Worm (Caenorhabditis elegans) whole organism, L1 larva: ENCODE results near the gene clc-25.

Experiments
- Y116A8C.19 ChIP-seq: sonication (generic microtip); optimal IDR thresholded peaks from 2 replicates; lab custom pipeline; 2016; ENCODE audit warnings: missing compliant biosample characterization, missing genetic modification characterization, borderline replicate concordance
- aly-2 ChIP-seq: fragments of 150-350 bp; optimal IDR thresholded peaks from 2 replicates; lab custom pipeline; 2014; ENCODE audit warnings: missing biosample characterization, missing genetic modification characterization
- ama-1 ChIP-seq: fragments of 150-350 bp; optimal IDR thresholded peaks from 2 replicates; lab custom pipeline; 2014
- dpl-1 ChIP-seq, 3 experiments: fragments of 150-350 bp in 2 of 3; sonication (generic microtip) in 1 of 3; optimal IDR thresholded peaks; 2 replicates each; lab custom pipeline; 2014 to 2017; ENCODE audit warnings: missing biosample characterization in 3 of 3, missing genetic modification characterization in 3 of 3, missing genetic modification reagents in 3 of 3
- jun-1 ChIP-seq: fragments of 150-350 bp; optimal IDR thresholded peaks from 2 replicates; lab custom pipeline; 2014; ENCODE audit warnings: missing biosample characterization, missing genetic modification reagents, missing genetic modification characterization
- lir-3 ChIP-seq: sonication (generic microtip); optimal IDR thresholded peaks from 2 replicates; lab custom pipeline; 2016; ENCODE audit warnings: mild to moderate bottlenecking, missing genetic modification characterization, moderate library complexity, missing compliant biosample characterization; ENCODE audit not compliant: poor library complexity
- mep-1 ChIP-seq: fragments of 150-350 bp; optimal IDR thresholded peaks from 2 replicates; lab custom pipeline; 2014; ENCODE audit warnings: missing biosample characterization, missing genetic modification characterization
- nhr-11 ChIP-seq: fragments of 150-350 bp; optimal IDR thresholded peaks from 2 replicates; lab custom pipeline; 2014; ENCODE audit warnings: missing biosample characterization, missing genetic modification characterization
- nhr-12 ChIP-seq: sonication (generic microtip); optimal IDR thresholded peaks from 2 replicates; lab custom pipeline; 2017; ENCODE audit warnings: missing biosample characterization, missing genetic modification characterization
- nhr-28 ChIP-seq: fragments of 150-350 bp; optimal IDR thresholded peaks from 2 replicates; lab custom pipeline; 2014; ENCODE audit warnings: missing biosample characterization, missing genetic modification characterization
- rnt-1 ChIP-seq: sonication (generic microtip); optimal IDR thresholded peaks from 2 replicates; lab custom pipeline; 2016; ENCODE audit warnings: mild to moderate bottlenecking, missing genetic modification characterization, moderate library complexity, missing compliant biosample characterization
- unc-62 ChIP-seq: fragments of 150-350 bp; optimal IDR thresholded peaks from 2 replicates; lab custom pipeline; 2014; ENCODE audit warnings: missing biosample characterization, missing genetic modification reagents, missing genetic modification characterization

DNA sequence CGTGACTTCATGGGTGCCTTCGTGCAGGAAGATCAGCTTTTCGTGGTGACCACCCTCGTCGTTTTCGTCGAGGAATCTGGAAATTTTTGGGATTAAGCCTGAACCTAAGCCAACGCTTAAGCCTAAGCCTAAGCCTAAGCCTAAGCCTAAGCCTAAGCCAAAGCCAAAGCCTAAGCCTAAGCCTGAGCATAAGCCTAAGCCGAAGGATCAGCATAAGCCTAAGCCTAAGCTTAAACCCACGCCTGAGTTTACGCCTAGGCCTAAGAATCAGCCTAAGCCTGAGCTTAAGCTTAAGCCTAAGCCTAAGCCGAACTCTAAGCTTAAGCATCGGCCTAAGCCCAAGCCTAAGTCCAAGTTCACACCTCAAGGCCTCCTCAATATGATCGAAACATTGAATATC, 26.1 kb upstream of the clc-25 start:
- no peak for TF ChIP-seq dpl-1 (GFP tag; optimal IDR thresholded peaks at IDR 0.05; lab: Kevin White, UChicago)
- no peak for TF ChIP-seq nhr-12 (tag; lab: Kevin White, UChicago)
- TF ChIP-seq ama-1 (lab: Kevin White, UChicago): no peak
- TF ChIP-seq lir-3 (tag; lab: Kevin White, UChicago): no peak
- TF ChIP-seq mep-1 (tag; lab: Kevin White, UChicago): no peak
- TF ChIP-seq Y116A8C.19 (tag; lab: Kevin White, UChicago): no peak
- no peak for TF ChIP-seq nhr-28 (tag; lab: Kevin White, UChicago)
- no peak for TF ChIP-seq nhr-11 (tag; lab: Kevin White, UChicago)
- TF ChIP-seq rnt-1: no peak
- no peak for TF ChIP-seq unc-62 (GFP tag; lab: Kevin White, UChicago)
- TF ChIP-seq jun-1 (tag; lab: Kevin White, UChicago): no peak
- no peak for TF ChIP-seq aly-2 (tag; lab: Kevin White, UChicago)
